Worm (Caenorhabditis elegans) whole organism, young adult: ENCODE results near the gene T19D7.6.

Experiments
- B0261.1 ChIP-seq: sonication (generic microtip); optimal IDR thresholded peaks from 2 replicates; lab custom pipeline; 2016; ENCODE audit warnings: mild to moderate bottlenecking, missing genetic modification characterization, moderate library complexity, missing compliant biosample characterization
- F10E7.11 ChIP-seq: sonication (generic microtip); optimal IDR thresholded peaks from 2 replicates; lab custom pipeline; 2017; ENCODE audit warnings: mild to moderate bottlenecking, missing genetic modification characterization, moderate library complexity, missing compliant biosample characterization
- F23B12.7 ChIP-seq: sonication (generic microtip); optimal IDR thresholded peaks from 2 replicates; lab custom pipeline; 2017; ENCODE audit warnings: missing genetic modification characterization, mild to moderate bottlenecking, missing compliant biosample characterization, antibody characterized with exemption, moderate library complexity; ENCODE audit not compliant: insufficient read depth
- F37B4.10 ChIP-seq: fragments of 200-800 bp; sonication (Bioruptor generic); IDR thresholded peaks from 2 replicates; pipeline ENCODE4 v1.3.6; 2022; ENCODE audit warnings: missing genetic modification characterization, missing compliant biosample characterization
- F57A8.1 ChIP-seq: fragments of 200-800 bp; sonication (Bioruptor generic); optimal IDR thresholded peaks from 2 replicates; lab custom pipeline; 2018; ENCODE audit warnings: mild to moderate bottlenecking, missing genetic modification characterization, moderate library complexity, missing compliant biosample characterization
- F57C9.4 ChIP-seq: sonication (generic microtip); optimal IDR thresholded peaks from 2 replicates; lab custom pipeline; 2017; ENCODE audit warnings: mild to moderate bottlenecking, missing genetic modification characterization, missing compliant biosample characterization
- K12H6.12 ChIP-seq: fragments of 200-800 bp; sonication (Bioruptor generic); optimal IDR thresholded peaks from 2 replicates; lab custom pipeline; 2018; ENCODE audit warnings: mild to moderate bottlenecking, missing genetic modification characterization, missing compliant biosample characterization
- T26A5.8 ChIP-seq: sonication (generic microtip); optimal IDR thresholded peaks from 2 replicates; lab custom pipeline; 2016; ENCODE audit warnings: missing genetic modification characterization, missing compliant biosample characterization
- ZK185.1 ChIP-seq: sonication (generic microtip); optimal IDR thresholded peaks from 2 replicates; lab custom pipeline; 2016; ENCODE audit warnings: mild to moderate bottlenecking, missing genetic modification characterization, missing compliant biosample characterization; ENCODE audit not compliant: poor library complexity, severe bottlenecking
- attf-3 ChIP-seq: fragments of 200-800 bp; sonication (Bioruptor generic); conservative IDR thresholded peaks from 2 replicates; pipeline ENCODE4 v1.3.6; 2022; ENCODE audit warnings: missing genetic modification reagents, missing genetic modification characterization, missing compliant biosample characterization
- attf-6 ChIP-seq: fragments of 200-800 bp; sonication (Bioruptor generic); IDR thresholded peaks from 2 replicates; pipeline ENCODE4 v1.3.6; 2022; ENCODE audit warnings: missing genetic modification reagents, missing genetic modification characterization, missing compliant biosample characterization
- ceh-27 ChIP-seq: fragments of 200-800 bp; sonication (Bioruptor generic); optimal IDR thresholded peaks from 2 replicates; lab custom pipeline; 2018; ENCODE audit warnings: mild to moderate bottlenecking, missing genetic modification characterization, moderate library complexity, missing compliant biosample characterization
- ceh-40 ChIP-seq: fragments of 200-800 bp; sonication (Bioruptor generic); IDR thresholded peaks from 2 replicates; pipeline ENCODE4 v1.3.6; 2022; ENCODE audit warnings: missing genetic modification characterization, missing compliant biosample characterization
- chd-7 ChIP-seq: sonication (generic microtip); optimal IDR thresholded peaks from 2 replicates; lab custom pipeline; 2016; ENCODE audit warnings: mild to moderate bottlenecking, missing genetic modification characterization, moderate library complexity, missing compliant biosample characterization
- die-1 ChIP-seq: sonication (generic microtip); optimal IDR thresholded peaks from 2 replicates; lab custom pipeline; 2016; ENCODE audit warnings: missing genotype, mild to moderate bottlenecking, missing genetic modification characterization, missing compliant biosample characterization
- dpl-1 ChIP-seq: fragments of 150-350 bp; optimal IDR thresholded peaks from 2 replicates; lab custom pipeline; 2014; ENCODE audit warnings: missing biosample characterization, missing genetic modification reagents, missing genetic modification characterization
- efl-1 ChIP-seq: fragments of 150-350 bp; optimal IDR thresholded peaks from 2 replicates; lab custom pipeline; 2014; ENCODE audit warnings: missing biosample characterization, missing genetic modification reagents, missing genetic modification characterization
- egl-18 ChIP-seq: fragments of 200-800 bp; sonication (Bioruptor generic); IDR thresholded peaks from 2 replicates; pipeline ENCODE4 v1.3.6; 2022; ENCODE audit warnings: missing genetic modification reagents, missing genetic modification characterization, missing compliant biosample characterization
- egl-44 ChIP-seq: fragments of 200-800 bp; sonication (Bioruptor generic); IDR thresholded peaks from 2 replicates; pipeline ENCODE4 v1.3.6; 2022; ENCODE audit warnings: missing genetic modification reagents, missing genetic modification characterization, missing compliant biosample characterization
- ekl-4 ChIP-seq: fragments of 200-800 bp; sonication (Bioruptor generic); IDR thresholded peaks from 2 replicates; pipeline ENCODE4 v1.3.6; 2022; ENCODE audit warnings: missing genetic modification reagents, missing genetic modification characterization, missing compliant biosample characterization
- ets-4 ChIP-seq: fragments of 200-800 bp; sonication (Bioruptor generic); optimal IDR thresholded peaks from 2 replicates; lab custom pipeline; 2018; ENCODE audit warnings: mild to moderate bottlenecking, missing genetic modification characterization, missing compliant biosample characterization
- hlh-26 ChIP-seq: fragments of 200-800 bp; sonication (Bioruptor generic); conservative IDR thresholded peaks from 2 replicates; pipeline ENCODE4 v1.3.6; 2022; ENCODE audit warnings: missing genetic modification reagents, missing genetic modification characterization, missing compliant biosample characterization
- hmg-20 ChIP-seq: fragments of 200-800 bp; sonication (Bioruptor generic); IDR thresholded peaks from 2 replicates; pipeline ENCODE4 v1.3.6; 2022; ENCODE audit warnings: missing genetic modification reagents, missing genetic modification characterization, missing compliant biosample characterization
- lin-35 ChIP-seq, 3 experiments: fragments of 150-350 bp in 2 of 3; sonication (generic microtip) in 1 of 3; optimal IDR thresholded peaks; 2 replicates each; lab custom pipeline; 2014 to 2018; ENCODE audit warnings: missing biosample characterization in 3 of 3, missing genetic modification characterization in 3 of 3, missing genetic modification reagents in 3 of 3
- lin-40 ChIP-seq: sonication (generic microtip); optimal IDR thresholded peaks from 2 replicates; lab custom pipeline; 2016; ENCODE audit warnings: missing genetic modification characterization, mild to moderate bottlenecking, missing compliant biosample characterization, missing genotype, missing genetic modification reagents
- lir-1 ChIP-seq: fragments of 200-800 bp; sonication (Bioruptor generic); conservative IDR thresholded peaks from 2 replicates; pipeline ENCODE4 v1.3.6; 2022; ENCODE audit warnings: missing genetic modification reagents, missing genetic modification characterization, missing compliant biosample characterization
- lsy-27 ChIP-seq: sonication (generic microtip); optimal IDR thresholded peaks from 2 replicates; lab custom pipeline; 2017; ENCODE audit warnings: missing genetic modification characterization, mild to moderate bottlenecking, missing compliant biosample characterization, antibody characterized with exemption, missing genotype, borderline replicate concordance; ENCODE audit not compliant: insufficient read depth
- madf-3 ChIP-seq: fragments of 200-800 bp; sonication (Bioruptor generic); IDR thresholded peaks from 2 replicates; pipeline ENCODE4 v1.3.6; 2022; ENCODE audit warnings: missing genetic modification reagents, missing genetic modification characterization, missing compliant biosample characterization
- mel-28 ChIP-seq: sonication (generic microtip); optimal IDR thresholded peaks from 2 replicates; lab custom pipeline; 2016; ENCODE audit warnings: borderline replicate concordance, mild to moderate bottlenecking, missing genetic modification characterization, missing compliant biosample characterization
- mes-4 ChIP-seq: sonication (generic microtip); optimal IDR thresholded peaks from 2 replicates; lab custom pipeline; 2016; ENCODE audit warnings: missing genotype, missing genetic modification characterization, missing compliant biosample characterization
- mxl-1 ChIP-seq: sonication (generic microtip); optimal IDR thresholded peaks from 2 replicates; lab custom pipeline; 2016; ENCODE audit warnings: missing genetic modification characterization, missing compliant biosample characterization
- nfya-1 ChIP-seq: sonication (generic microtip); optimal IDR thresholded peaks from 2 replicates; lab custom pipeline; 2017; ENCODE audit warnings: antibody characterized with exemption, missing compliant biosample characterization, missing genetic modification characterization, borderline replicate concordance; ENCODE audit not compliant: insufficient read depth
- nhr-80 ChIP-seq: sonication (generic microtip); optimal IDR thresholded peaks from 2 replicates; lab custom pipeline; 2016; ENCODE audit warnings: missing genetic modification characterization, missing compliant biosample characterization
- nhr-90 ChIP-seq: sonication (generic microtip); optimal IDR thresholded peaks from 2 replicates; lab custom pipeline; 2016; ENCODE audit warnings: missing genotype, mild to moderate bottlenecking, missing genetic modification characterization, missing compliant biosample characterization
- sdz-38 ChIP-seq: sonication (generic microtip); optimal IDR thresholded peaks from 2 replicates; lab custom pipeline; 2016; ENCODE audit warnings: missing genotype, missing genetic modification characterization, missing compliant biosample characterization
- snpc-1.1 ChIP-seq: sonication (generic microtip); optimal IDR thresholded peaks from 2 replicates; lab custom pipeline; 2017; ENCODE audit warnings: missing genetic modification characterization, mild to moderate bottlenecking, missing compliant biosample characterization, antibody characterized with exemption, moderate library complexity, missing genotype, missing genetic modification reagents; ENCODE audit not compliant: insufficient read depth
- snpc-4 ChIP-seq, 5 experiments: fragments of 150-350 bp in 1 of 5; sonication (generic microtip) in 4 of 5; optimal IDR thresholded peaks; 2 replicates each; lab custom pipeline; 2014 to 2018; ENCODE audit warnings: missing genetic modification characterization in 5 of 5, missing biosample characterization in 3 of 5, antibody characterized with exemption in 2 of 5, mild to moderate bottlenecking in 2 of 5, missing compliant biosample characterization in 2 of 5, missing genotype in 2 of 5, moderate library complexity in 2 of 5, missing genetic modification reagents in 1 of 5
- somi-1 ChIP-seq: fragments of 200-800 bp; sonication (Bioruptor generic); optimal IDR thresholded peaks from 2 replicates; lab custom pipeline; 2018; ENCODE audit warnings: mild to moderate bottlenecking, missing genetic modification characterization, missing compliant biosample characterization
- sptf-2 ChIP-seq: fragments of 200-800 bp; sonication (Bioruptor generic); optimal IDR thresholded peaks from 2 replicates; lab custom pipeline; 2018; ENCODE audit warnings: mild to moderate bottlenecking, missing genetic modification characterization, missing compliant biosample characterization
- unc-62 ChIP-seq: fragments of 150-350 bp; optimal IDR thresholded peaks from 2 replicates; lab custom pipeline; 2014; ENCODE audit warnings: missing biosample characterization, missing genetic modification reagents, missing genetic modification characterization
- xnd-1 ChIP-seq: sonication (generic microtip); optimal IDR thresholded peaks from 2 replicates; lab custom pipeline; 2016; ENCODE audit warnings: missing genotype, missing genetic modification reagents, missing genetic modification characterization, missing compliant biosample characterization
- zfh-2 ChIP-seq: fragments of 200-800 bp; sonication (Bioruptor generic); conservative IDR thresholded peaks from 2 replicates; pipeline ENCODE4 v1.3.6; 2022; ENCODE audit warnings: missing genetic modification reagents, missing genetic modification characterization, missing compliant biosample characterization
- zim-3 ChIP-seq: sonication (generic microtip); optimal IDR thresholded peaks from 2 replicates; lab custom pipeline; 2017; ENCODE audit warnings: mild to moderate bottlenecking, missing genetic modification characterization, moderate library complexity, missing compliant biosample characterization
- ztf-22 ChIP-seq: fragments of 200-800 bp; sonication (Bioruptor generic); optimal IDR thresholded peaks from 2 replicates; lab custom pipeline; 2018; ENCODE audit warnings: mild to moderate bottlenecking, missing genetic modification characterization, moderate library complexity, missing compliant biosample characterization
- ztf-28 ChIP-seq: fragments of 200-800 bp; sonication (Bioruptor generic); IDR thresholded peaks from 2 replicates; pipeline ENCODE4 v1.3.6; 2022; ENCODE audit warnings: missing genetic modification reagents, missing genetic modification characterization, missing compliant biosample characterization

Gene T19D7.6

ce11 chrX:661727-662330 lies 8.8 kb downstream of the T19D7.6 start, which contains the start of gene rund-1:
Gene rund-1 (minus strand): TSS chrX:661777.
- TF ChIP-seq sdz-38 (tag; lab: Kevin White, UChicago) (no peak), lin-35 (GFP tag; optimal IDR thresholded peaks at IDR 0.05; lab: Kevin White, UChicago) (no peak), nhr-90 (tag; lab: Kevin White, UChicago) (no peak), attf-3 (GFP tag; lab: Robert Waterston, UW) (no peak), egl-44 (GFP tag; lab: Robert Waterston, UW) (no peak), lir-1 (no peak), ztf-28 (GFP tag; lab: Robert Waterston, UW) (no peak), madf-3 (no peak), F23B12.7 (tag; lab: Kevin White, UChicago) (peak; percentile 23), mel-28 (no peak), snpc-4 (GFP tag; optimal IDR thresholded peaks at IDR 0.05; lab: Kevin White, UChicago) (no peak), snpc-4 (tag; optimal IDR thresholded peaks at IDR 0.05; lab: Kevin White, UChicago) (peak in 2 of 4 experiments; percentile 42 to 72), ceh-27 (GFP tag; lab: Kevin White, UChicago) (no peak), nfya-1 (tag; lab: Kevin White, UChicago) (no peak), die-1 (tag; lab: Kevin White, UChicago) (no peak), zim-3 (tag; lab: Kevin White, UChicago) (no peak), nhr-80 (tag; lab: Kevin White, UChicago) (peak; percentile 38), attf-6 (GFP tag; lab: Robert Waterston, UW) (no peak), mes-4 (tag; lab: Kevin White, UChicago) (no peak), F10E7.11 (tag; lab: Kevin White, UChicago) (no peak), ets-4 (GFP tag; lab: Kevin White, UChicago) (no peak), ztf-22 (GFP tag; lab: Kevin White, UChicago) (no peak), hlh-26 (no peak), lsy-27 (tag; lab: Kevin White, UChicago) (no peak), F57A8.1 (GFP tag; lab: Kevin White, UChicago) (no peak), zfh-2 (GFP tag; lab: Robert Waterston, UW) (no peak), unc-62 (no peak), K12H6.12 (peak; percentile 12), lin-40 (tag; lab: Kevin White, UChicago) (peak; percentile 36), F37B4.10 (no peak), mxl-1 (tag; lab: Kevin White, UChicago) (no peak), somi-1 (no peak), sptf-2 (no peak), xnd-1 (tag; lab: Kevin White, UChicago) (no peak), efl-1 (GFP tag; lab: Kevin White, UChicago) (no peak)

- no peak for TF ChIP-seq ekl-4 (GFP tag; lab: Robert Waterston, UW)
- TF ChIP-seq F57C9.4 (tag; lab: Kevin White, UChicago) = no peak
- TF ChIP-seq snpc-1.1 (tag; lab: Kevin White, UChicago) = no peak
- TF ChIP-seq ZK185.1 = no peak
- no peak for TF ChIP-seq hmg-20 (GFP tag; lab: Robert Waterston, UW)
- TF ChIP-seq T26A5.8 (tag; lab: Kevin White, UChicago) = no peak
- no peak for TF ChIP-seq dpl-1 (GFP tag; lab: Kevin White, UChicago)
- TF ChIP-seq B0261.1 (tag; lab: Kevin White, UChicago) = no peak
- no peak for TF ChIP-seq egl-18 (GFP tag; lab: Robert Waterston, UW)
- no peak for TF ChIP-seq ceh-40 (GFP tag; lab: Robert Waterston, UW)
- TF ChIP-seq chd-7 = no peak
- TF ChIP-seq, all 124 proteins: peak for 0
Observed at ce11 chrX:655884-656283, 14.7 kb downstream of the T19D7.6 start, which contains the start of gene lpr-7. Gene lpr-7 (plus strand): TSS chrX:656184.
